Fruit fly (Drosophila melanogaster): Measurements from ENCODE around the gene mei-217.
A peak's percentile ranks its signal among the peaks of the same experiment; 100 is the strongest.

Gene mei-217

dm6 chrX:17178484-17178921 is 35.7 kb upstream of the mei-217 start (continued):
- TF ChIP-seq CG6654 (GFP tag; optimal IDR thresholded peaks at IDR 0.05) (peak; percentile 95), klu (GFP tag; IDR thresholded peaks at IDR 0.05) (peak; percentile 97), CG18599 (GFP tag; optimal IDR thresholded peaks at IDR 0.05) (peak; percentile 98), bowl (GFP tag; IDR thresholded peaks at IDR 0.05) (peak; percentile 99), sug (tag; optimal IDR thresholded peaks at IDR 0.05) (peak; percentile 82), CG17385 (GFP tag; optimal IDR thresholded peaks at IDR 0.05) (no peak), Neu2 (GFP tag; optimal IDR thresholded peaks at IDR 0.05; ENCODE audit: borderline replicate concordance) (peak; percentile 68), Hsf (GFP tag; optimal IDR thresholded peaks at IDR 0.05) (peak; percentile 79), CG14667 (GFP tag; IDR thresholded peaks at IDR 0.05) (peak; percentile 98), esg (GFP tag; conservative IDR thresholded peaks at IDR 0.05) (peak; percentile 83), btn (GFP tag; optimal IDR thresholded peaks at IDR 0.05) (peak; percentile 80), CG7987 (GFP tag; optimal IDR thresholded peaks at IDR 0.05) (peak; percentile 90), CG4707 (GFP tag; optimal IDR thresholded peaks at IDR 0.05) (no peak), CG12942 (GFP tag; optimal IDR thresholded peaks at IDR 0.05) (no peak), tll (GFP tag; optimal IDR thresholded peaks at IDR 0.05) (peak in 1 of 2 experiments; percentile 66), CG31365 (tag; optimal IDR thresholded peaks at IDR 0.05) (peak; percentile 83), E2f1 (GFP tag; IDR thresholded peaks at IDR 0.05) (peak; percentile 99), bcd (GFP tag; optimal IDR thresholded peaks at IDR 0.05) (peak; percentile 98), CG33557 (GFP tag; optimal IDR thresholded peaks at IDR 0.05) (no peak), sens-2 (GFP tag; IDR thresholded peaks at IDR 0.05) (peak; percentile 94), az2 (GFP tag; optimal IDR thresholded peaks at IDR 0.05) (no peak), ewg (GFP tag; optimal IDR thresholded peaks at IDR 0.05) (no peak), CG30020 (tag; optimal IDR thresholded peaks at IDR 0.05) (peak; percentile 86), Nf-YB (GFP tag; optimal IDR thresholded peaks at IDR 0.05) (peak; percentile 19), CG9817 (tag; optimal IDR thresholded peaks at IDR 0.05) (no peak), CG1529 (GFP tag; optimal IDR thresholded peaks at IDR 0.05) (no peak), usp (GFP tag; optimal IDR thresholded peaks at IDR 0.05) (no peak), CG9609 (GFP tag; optimal IDR thresholded peaks at IDR 0.05) (no peak), CG11695 (GFP tag; IDR thresholded peaks at IDR 0.05) (peak; percentile 99), stc (GFP tag; IDR thresholded peaks at IDR 0.05) (peak; percentile 99), nerfin-1 (tag; optimal IDR thresholded peaks at IDR 0.05) (peak; percentile 97), ham (GFP tag; IDR thresholded peaks at IDR 0.05) (no peak), CG15601 (tag; optimal IDR thresholded peaks at IDR 0.05) (peak; percentile 97), D (optimal IDR thresholded peaks at IDR 0.05) (no peak), D (GFP tag; optimal IDR thresholded peaks at IDR 0.05) (peak; percentile 97), trh (GFP tag; optimal IDR thresholded peaks at IDR 0.05) (peak; percentile 96), NC2β (GFP tag; optimal IDR thresholded peaks at IDR 0.05) (no peak), pan (optimal IDR thresholded peaks at IDR 0.05) (no peak), pan (GFP tag; optimal IDR thresholded peaks at IDR 0.05 in 1 of 2, IDR thresholded peaks at IDR 0.05 in 1 of 2) (peak in 1 of 2 experiments; percentile 99), nom (GFP tag; optimal IDR thresholded peaks at IDR 0.05) (peak; percentile 94), ind (GFP tag; optimal IDR thresholded peaks at IDR 0.05) (peak; percentile 96), Doc3 (GFP tag; IDR thresholded peaks at IDR 0.05; ENCODE audit: partially characterized antibody) (0 out of 3 replicates have a peak, but pooled peaks have one; percentile 17), Hr78 (GFP tag; optimal IDR thresholded peaks at IDR 0.05) (peak in 1 of 2 experiments; percentile 93), CG14710 (tag; optimal IDR thresholded peaks at IDR 0.05) (peak; percentile 98), Xrp1 (GFP tag; IDR thresholded peaks at IDR 0.05) (peak; percentile 100), ash1 (GFP tag; optimal IDR thresholded peaks at IDR 0.05) (peak; percentile 56), lbe (GFP tag; optimal IDR thresholded peaks at IDR 0.05) (peak; percentile 72), CG9437 (GFP tag; optimal IDR thresholded peaks at IDR 0.05) (no peak), Usf (GFP tag; optimal IDR thresholded peaks at IDR 0.05) (peak; percentile 39), Rfx (GFP tag; IDR thresholded peaks at IDR 0.05) (peak; percentile 98), jumu (GFP tag; optimal IDR thresholded peaks at IDR 0.05) (peak; percentile 90)
